Fruit fly (Drosophila melanogaster) whole organism, embryonic: ENCODE data around the gene CG42823.
A peak's percentile ranks its signal among the peaks of the same experiment; 100 is the strongest.

Source experiments
- Adf1 ChIP-seq: fragments of 200-800 bp; sonication (Bioruptor generic); IDR thresholded peaks from 2 replicates; pipeline ENCODE4 v1.3.6; 2022; ENCODE audit warnings: missing biosample characterization, missing genetic modification characterization
- B-H1 ChIP-seq: fragments of 200-800 bp; sonication (Bioruptor generic); IDR thresholded peaks from 3 replicates; pipeline ENCODE4 v1.3.6; 2022; ENCODE audit warnings: missing biosample characterization, missing genetic modification characterization
- CG10209 ChIP-seq: fragments of 200-800 bp; sonication (Bioruptor generic); optimal IDR thresholded peaks from 3 replicates; lab custom pipeline; 2017; ENCODE audit warnings: missing biosample characterization, mild to moderate bottlenecking, missing genetic modification characterization, missing genetic modification reagents
- CG10267 ChIP-seq: fragments of 200-800 bp; sonication (Bioruptor generic); optimal IDR thresholded peaks from 2 replicates; lab custom pipeline; 2018; ENCODE audit warnings: missing biosample characterization, mild to moderate bottlenecking, missing genetic modification characterization, moderate library complexity
- CG15269 ChIP-seq: fragments of 200-800 bp; sonication (Bioruptor generic); optimal IDR thresholded peaks from 2 replicates; lab custom pipeline; 2018; ENCODE audit warnings: missing biosample characterization, mild to moderate bottlenecking, missing genetic modification characterization, moderate library complexity
- CG16813 ChIP-seq: fragments of 200-800 bp; sonication (Bioruptor generic); IDR thresholded peaks from 3 replicates; pipeline ENCODE4 v1.3.6; 2022; ENCODE audit warnings: missing biosample characterization, missing genetic modification characterization; ENCODE audit not compliant: partially characterized antibody
- CG16863 ChIP-seq: fragments of 200-800 bp; sonication (Bioruptor generic); optimal IDR thresholded peaks from 3 replicates; lab custom pipeline; 2016; ENCODE audit warnings: missing biosample characterization, missing genetic modification characterization
- CG17361 ChIP-seq: fragments of 200-800 bp; sonication (Bioruptor generic); IDR thresholded peaks from 3 replicates; pipeline ENCODE4 v1.3.6; 2022; ENCODE audit warnings: missing biosample characterization, missing genetic modification characterization
- CG17912 ChIP-seq: fragments of 200-800 bp; sonication (Bioruptor generic); optimal IDR thresholded peaks from 2 replicates; lab custom pipeline; 2018; ENCODE audit warnings: missing biosample characterization, mild to moderate bottlenecking, missing genetic modification characterization
- CG18476 ChIP-seq: fragments of 200-800 bp; sonication (Bioruptor generic); optimal IDR thresholded peaks from 2 replicates; lab custom pipeline; 2016; ENCODE audit warnings: missing biosample characterization, mild to moderate bottlenecking, missing genetic modification characterization
- CG2199 ChIP-seq: fragments of 200-800 bp; sonication (Bioruptor generic); IDR thresholded peaks from 3 replicates; pipeline ENCODE4 v1.3.6; 2022; ENCODE audit warnings: missing biosample characterization, missing genetic modification characterization
- CG2678 ChIP-seq: fragments of 200-800 bp; sonication (Bioruptor generic); optimal IDR thresholded peaks from 3 replicates; lab custom pipeline; 2019; ENCODE audit warnings: missing biosample characterization, mild to moderate bottlenecking, missing genetic modification characterization, moderate library complexity
- CG2712 ChIP-seq: fragments of 200-800 bp; optimal IDR thresholded peaks from 3 replicates; lab custom pipeline; 2019; ENCODE audit warnings: missing biosample characterization, mild to moderate bottlenecking, missing genetic modification characterization, moderate library complexity
- CG30403 ChIP-seq: fragments of 200-800 bp; sonication (Bioruptor generic); optimal IDR thresholded peaks from 3 replicates; lab custom pipeline; 2016; ENCODE audit warnings: missing biosample characterization, missing genetic modification characterization
- CG31365 ChIP-seq: fragments of 200-800 bp; sonication (Bioruptor generic); optimal IDR thresholded peaks from 2 replicates; lab custom pipeline; 2018; ENCODE audit warnings: missing biosample characterization, mild to moderate bottlenecking, missing genetic modification characterization
- CG43689 ChIP-seq: fragments of 200-800 bp; sonication (Bioruptor generic); IDR thresholded peaks from 2 replicates; pipeline ENCODE4 v1.3.6; 2022; ENCODE audit warnings: missing biosample characterization, missing genetic modification characterization
- CG4854 ChIP-seq: fragments of 200-800 bp; sonication (Bioruptor generic); optimal IDR thresholded peaks from 2 replicates; lab custom pipeline; 2016; ENCODE audit warnings: missing biosample characterization, missing genetic modification characterization, inconsistent platforms
- CG7357 ChIP-seq: fragments of 200-800 bp; sonication (Bioruptor generic); IDR thresholded peaks from 3 replicates; pipeline ENCODE4 v1.3.6; 2022; ENCODE audit warnings: missing biosample characterization, missing genetic modification characterization
- D ChIP-seq, 2 experiments: fragments of 200-800 bp in 1 of 2; fragments of >200 bp in 1 of 2; sonication (Bioruptor generic) in 1 of 2; optimal IDR thresholded peaks; 2 replicates in 1 of 2; 3 replicates in 1 of 2; lab custom pipeline; 2017; ENCODE audit warnings: mild to moderate bottlenecking in 1 of 2, missing biosample characterization in 1 of 2, missing genetic modification characterization in 1 of 2, missing genetic modification reagents in 1 of 2
- D19A ChIP-seq: fragments of 200-800 bp; optimal IDR thresholded peaks from 3 replicates; lab custom pipeline; 2019; ENCODE audit warnings: missing biosample characterization, mild to moderate bottlenecking, missing genetic modification characterization, moderate library complexity
- Dref ChIP-seq: fragments of 200-800 bp; sonication (Bioruptor generic); IDR thresholded peaks from 2 replicates; pipeline ENCODE4 v1.3.6; 2022; ENCODE audit warnings: missing biosample characterization, missing genetic modification characterization
- H2.0 ChIP-seq: fragments of 200-800 bp; sonication (Bioruptor generic); IDR thresholded peaks from 2 replicates; pipeline ENCODE4 v1.3.6; 2022; ENCODE audit warnings: missing biosample characterization, missing genetic modification characterization
- HHEX ChIP-seq: fragments of 200-800 bp; sonication (Bioruptor generic); optimal IDR thresholded peaks from 3 replicates; lab custom pipeline; 2017; ENCODE audit warnings: missing biosample characterization, mild to moderate bottlenecking, missing genetic modification characterization, missing genetic modification reagents
- NC2β ChIP-seq: fragments of 200-800 bp; sonication (Bioruptor generic); optimal IDR thresholded peaks from 2 replicates; lab custom pipeline; 2016; ENCODE audit warnings: missing biosample characterization, missing genetic modification characterization
- Neu2 ChIP-seq: fragments of 200-800 bp; sonication (Bioruptor generic); optimal IDR thresholded peaks from 3 replicates; lab custom pipeline; 2016; ENCODE audit warnings: missing biosample characterization, missing genetic modification characterization, borderline replicate concordance
- Ptx1 ChIP-seq: fragments of 200-800 bp; sonication (Bioruptor generic); IDR thresholded peaks from 2 replicates; pipeline ENCODE4 v1.3.6; 2022; ENCODE audit warnings: missing biosample characterization, missing genetic modification characterization
- Rfx ChIP-seq: fragments of 200-800 bp; sonication (Bioruptor generic); IDR thresholded peaks from 2 replicates; pipeline ENCODE4 v1.3.6; 2022; ENCODE audit warnings: missing biosample characterization, missing genetic modification characterization
- Sox100B ChIP-seq: fragments of 200-800 bp; sonication (Bioruptor generic); optimal IDR thresholded peaks from 3 replicates; lab custom pipeline; 2018; ENCODE audit warnings: missing biosample characterization, mild to moderate bottlenecking, missing genetic modification characterization
- ara ChIP-seq: fragments of 200-800 bp; sonication (Bioruptor generic); IDR thresholded peaks from 2 replicates; pipeline ENCODE4 v1.3.6; 2022; ENCODE audit warnings: missing biosample characterization, missing genetic modification characterization
- bigmax ChIP-seq: fragments of 200-800 bp; sonication (Bioruptor generic); optimal IDR thresholded peaks from 2 replicates; lab custom pipeline; 2018; ENCODE audit warnings: missing biosample characterization, mild to moderate bottlenecking, missing genetic modification characterization
- bsh ChIP-seq, 2 experiments: fragments of 200-800 bp; sonication (Bioruptor generic); optimal IDR thresholded peaks; 2 replicates each; lab custom pipeline; 2017 to 2018; ENCODE audit warnings: mild to moderate bottlenecking in 2 of 2, missing biosample characterization in 2 of 2, missing genetic modification characterization in 2 of 2, moderate library complexity in 1 of 2
- chn ChIP-seq: fragments of 200-800 bp; sonication (Bioruptor generic); optimal IDR thresholded peaks from 2 replicates; lab custom pipeline; 2016; ENCODE audit warnings: missing biosample characterization, missing genetic modification characterization
- dati ChIP-seq: fragments of 200-800 bp; sonication (Bioruptor generic); IDR thresholded peaks from 2 replicates; pipeline ENCODE4 v1.3.6; 2022; ENCODE audit warnings: missing biosample characterization, missing genetic modification characterization
- dmrt11E ChIP-seq: fragments of 200-800 bp; sonication (Bioruptor generic); optimal IDR thresholded peaks from 3 replicates; lab custom pipeline; 2018; ENCODE audit warnings: missing biosample characterization, mild to moderate bottlenecking, missing genetic modification characterization, moderate library complexity
- fd3F ChIP-seq: fragments of 200-800 bp; sonication (Bioruptor generic); optimal IDR thresholded peaks from 2 replicates; lab custom pipeline; 2018; ENCODE audit warnings: missing biosample characterization, mild to moderate bottlenecking, missing genetic modification characterization, moderate library complexity
- gcm2 ChIP-seq: fragments of 200-800 bp; sonication (Bioruptor generic); optimal IDR thresholded peaks from 2 replicates; lab custom pipeline; 2016; ENCODE audit warnings: missing biosample characterization, missing genetic modification characterization
- jigr1 ChIP-seq: fragments of 200-800 bp; sonication (Bioruptor generic); IDR thresholded peaks from 3 replicates; pipeline ENCODE4 v1.3.6; 2022; ENCODE audit warnings: missing biosample characterization, missing genetic modification characterization
- jing ChIP-seq: fragments of 200-800 bp; sonication (Bioruptor generic); optimal IDR thresholded peaks from 2 replicates; lab custom pipeline; 2018; ENCODE audit warnings: missing biosample characterization, mild to moderate bottlenecking, missing genetic modification characterization
- nau ChIP-seq: fragments of 200-800 bp; sonication (Bioruptor generic); optimal IDR thresholded peaks from 3 replicates; lab custom pipeline; 2017; ENCODE audit warnings: missing biosample characterization, mild to moderate bottlenecking, missing genetic modification characterization, missing genetic modification reagents
- oc ChIP-seq: fragments of 200-800 bp; sonication (Bioruptor generic); optimal IDR thresholded peaks from 2 replicates; lab custom pipeline; 2018; ENCODE audit warnings: missing biosample characterization, mild to moderate bottlenecking, missing genetic modification characterization, moderate library complexity
- org-1 ChIP-seq: fragments of 200-800 bp; sonication (Bioruptor generic); optimal IDR thresholded peaks from 2 replicates; lab custom pipeline; 2017; ENCODE audit warnings: missing biosample characterization, missing genetic modification characterization
- row ChIP-seq: fragments of 200-800 bp; sonication (Bioruptor generic); IDR thresholded peaks from 3 replicates; pipeline ENCODE4 v1.3.6; 2022; ENCODE audit warnings: missing biosample characterization, missing genetic modification characterization
- sim ChIP-seq: fragments of 200-800 bp; sonication (Bioruptor generic); IDR thresholded peaks from 2 replicates; pipeline ENCODE4 v1.3.6; 2022; ENCODE audit warnings: missing biosample characterization, missing genetic modification characterization
- sisA ChIP-seq: fragments of 200-800 bp; sonication (Bioruptor generic); IDR thresholded peaks from 2 replicates; pipeline ENCODE4 v1.3.6; 2022; ENCODE audit warnings: missing biosample characterization, missing genetic modification characterization
- sob ChIP-seq: fragments of 200-800 bp; sonication (Bioruptor generic); IDR thresholded peaks from 2 replicates; pipeline ENCODE4 v1.3.6; 2022; ENCODE audit warnings: missing biosample characterization, missing genetic modification characterization
- sug ChIP-seq: fragments of 200-800 bp; optimal IDR thresholded peaks from 2 replicates; lab custom pipeline; 2019; ENCODE audit warnings: missing biosample characterization, mild to moderate bottlenecking, missing genetic modification characterization, moderate library complexity
- unpg ChIP-seq: fragments of 200-800 bp; sonication (Bioruptor generic); optimal IDR thresholded peaks from 3 replicates; lab custom pipeline; 2018; ENCODE audit warnings: missing biosample characterization, mild to moderate bottlenecking, missing genetic modification characterization, moderate library complexity
- usp ChIP-seq: fragments of >200 bp; optimal IDR thresholded peaks from 2 replicates; lab custom pipeline; 2017; ENCODE audit warnings: missing biosample characterization, missing genetic modification characterization
- zfh2 ChIP-seq: fragments of 200-800 bp; sonication (Bioruptor generic); optimal IDR thresholded peaks from 2 replicates; lab custom pipeline; 2016; ENCODE audit warnings: missing biosample characterization, missing genetic modification characterization

The CG42823 gene

DNA sequence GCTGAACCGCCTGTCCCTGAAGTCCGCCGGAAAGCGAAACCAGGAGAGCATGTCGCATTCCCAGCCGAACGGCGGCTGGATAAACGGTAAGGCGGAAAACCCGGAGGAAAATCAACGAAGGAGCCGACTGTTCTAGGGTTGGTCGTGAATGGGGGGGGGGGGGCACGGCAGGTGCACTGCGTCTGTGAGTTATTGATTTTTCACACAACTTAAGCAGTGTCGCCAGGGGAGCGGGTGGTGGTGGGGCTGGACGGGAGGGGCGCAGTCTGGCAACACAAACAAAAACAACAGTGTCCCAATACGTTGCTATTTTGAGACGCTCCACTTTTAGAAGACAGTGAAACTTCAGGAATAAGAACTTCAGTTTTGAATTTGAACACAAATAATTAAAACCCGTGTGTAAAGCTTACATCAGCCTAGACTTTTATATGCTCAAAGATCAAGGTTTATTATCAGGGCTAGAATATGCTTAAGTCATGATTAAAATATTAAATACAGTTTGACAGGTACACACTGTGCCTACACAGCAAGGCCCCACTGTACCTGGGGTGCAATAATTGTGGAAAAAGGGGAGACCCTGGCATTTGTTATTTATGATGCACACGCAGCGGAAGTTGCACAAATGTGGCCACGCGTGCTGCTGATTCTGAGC lies 18.6 kb downstream of the CG42823 start (continued):
- TF ChIP-seq gcm2 (GFP tag; lab: Kevin White, UChicago), result no peak
- TF ChIP-seq NC2β (GFP tag; lab: Kevin White, UChicago), result peak; percentile 23
- TF ChIP-seq CG7357 (GFP tag; lab: Robert Waterston, UW), result peak; percentile 57; the same call in 1 of the 3 replicates
- TF ChIP-seq CG17912 (GFP tag; lab: Kevin White, UChicago), result no peak
- TF ChIP-seq CG17361 (GFP tag; lab: Robert Waterston, UW), result peak; percentile 63; the same call in 2 of the 3 replicates
- TF ChIP-seq CG2712 (tag; lab: Kevin White, UChicago), result peak; percentile 82
- TF ChIP-seq nau (GFP tag; lab: Kevin White, UChicago), result peak; percentile 85
- TF ChIP-seq HHEX (GFP tag; lab: Kevin White, UChicago), result peak; percentile 62
- peak; percentile 68 for TF ChIP-seq D19A
- peak; percentile 50 for TF ChIP-seq CG18476 (GFP tag; lab: Kevin White, UChicago)
- TF ChIP-seq CG43689, result peak; percentile 47; the same call in 1 of the 2 replicates
- TF ChIP-seq sim (GFP tag; lab: Robert Waterston, UW), result peak; percentile 62
- no peak for TF ChIP-seq CG4854 (GFP tag; lab: Kevin White, UChicago)
- peak; percentile 59 for TF ChIP-seq chn
- peak; percentile 39 for TF ChIP-seq oc
- TF ChIP-seq sob, result peak; percentile 67
- peak; percentile 77 for TF ChIP-seq Ptx1 (GFP tag; lab: Robert Waterston, UW)
- peak; percentile 43; the same call in 1 of the 3 replicates for TF ChIP-seq CG2199 (GFP tag; lab: Robert Waterston, UW)
- TF ChIP-seq Neu2 (GFP tag; lab: Kevin White, UChicago), result no peak
- peak; percentile 44 for TF ChIP-seq CG10209 (GFP tag; lab: Kevin White, UChicago)
- no peak for TF ChIP-seq CG16813
- TF ChIP-seq sug (tag; lab: Kevin White, UChicago), result peak; percentile 11
- peak; percentile 85 for TF ChIP-seq ara (GFP tag; lab: Robert Waterston, UW)
- no peak for TF ChIP-seq Dref (GFP tag; lab: Robert Waterston, UW)
- TF ChIP-seq sisA (GFP tag; lab: Robert Waterston, UW), result peak; percentile 77
- peak; percentile 55 for TF ChIP-seq dati
- TF ChIP-seq CG10267, result peak; percentile 34
- TF ChIP-seq Sox100B (GFP tag; lab: Kevin White, UChicago), result peak; percentile 73
- TF ChIP-seq org-1 (GFP tag; lab: Kevin White, UChicago), result peak; percentile 8
- peak; percentile 36 for TF ChIP-seq CG16863 (GFP tag; lab: Kevin White, UChicago)
- TF ChIP-seq CG15269 (tag; lab: Kevin White, UChicago), result peak; percentile 64
- TF ChIP-seq H2.0, result peak; percentile 80
- no peak for TF ChIP-seq usp (GFP tag; lab: Kevin White, UChicago)
- peak; percentile 82 for TF ChIP-seq unpg
- TF ChIP-seq fd3F (GFP tag; lab: Kevin White, UChicago), result peak; percentile 11
- peak; percentile 92 for TF ChIP-seq row
- peak; percentile 40 for TF ChIP-seq jing (GFP tag; lab: Kevin White, UChicago)
- TF ChIP-seq Adf1 (GFP tag; lab: Robert Waterston, UW), result no peak
- peak; percentile 12 for TF ChIP-seq zfh2 (GFP tag; lab: Kevin White, UChicago)
- peak; percentile 43; the same call in 1 of the 2 replicates for TF ChIP-seq Rfx (GFP tag; lab: Robert Waterston, UW)
- peak; percentile 60 to 84 for TF ChIP-seq bsh (GFP tag; optimal IDR thresholded peaks at IDR 0.05; lab: Kevin White, UChicago)
- TF ChIP-seq dmrt11E (tag; lab: Kevin White, UChicago), result peak; percentile 67
- TF ChIP-seq CG31365 (tag; lab: Kevin White, UChicago), result no peak
- TF ChIP-seq D (optimal IDR thresholded peaks at IDR 0.05; lab: Kevin White, UChicago), result no peak
- TF ChIP-seq D (GFP tag; optimal IDR thresholded peaks at IDR 0.05; lab: Kevin White, UChicago), result peak; percentile 75
- peak; percentile 65 for TF ChIP-seq CG30403
- TF ChIP-seq CG2678 (tag; lab: Kevin White, UChicago), result peak; percentile 82
- TF ChIP-seq B-H1 (GFP tag; lab: Robert Waterston, UW), result peak; percentile 74
- TF ChIP-seq jigr1 (GFP tag; lab: Robert Waterston, UW), result no peak
- no peak for TF ChIP-seq bigmax (GFP tag; lab: Kevin White, UChicago)
